Fruit fly (Drosophila melanogaster) whole organism, embryonic: ENCODE results near the gene Eip75B.
A peak's percentile ranks its signal among the peaks of the same experiment; 100 is the strongest.

ENCODE experiments used
- Ada2b ChIP-seq: fragments of 200-800 bp; sonication (Bioruptor generic); IDR thresholded peaks from 2 replicates; pipeline ENCODE4 v1.3.6; 2022; ENCODE audit warnings: missing biosample characterization, missing genetic modification characterization
- B-H2 ChIP-seq: fragments of 200-800 bp; sonication (Bioruptor generic); optimal IDR thresholded peaks from 2 replicates; lab custom pipeline; 2018; ENCODE audit warnings: missing biosample characterization, mild to moderate bottlenecking, missing genetic modification characterization
- CG10366 ChIP-seq: fragments of 200-800 bp; sonication (Bioruptor generic); IDR thresholded peaks from 2 replicates; pipeline ENCODE4 v1.3.6; 2022; ENCODE audit warnings: missing biosample characterization, missing genetic modification characterization
- CG11247 ChIP-seq: fragments of 200-800 bp; sonication (Bioruptor generic); IDR thresholded peaks from 2 replicates; pipeline ENCODE4 v1.3.6; 2022; ENCODE audit warnings: missing biosample characterization, missing genetic modification characterization
- CG11696 ChIP-seq: fragments of 200-800 bp; sonication (Bioruptor generic); IDR thresholded peaks from 2 replicates; pipeline ENCODE4 v1.3.6; 2022; ENCODE audit warnings: missing biosample characterization, missing genetic modification characterization
- CG12071 ChIP-seq: fragments of 200-800 bp; sonication (Bioruptor generic); optimal IDR thresholded peaks from 3 replicates; lab custom pipeline; 2018; ENCODE audit warnings: missing biosample characterization, mild to moderate bottlenecking, missing genetic modification characterization
- CG12236 ChIP-seq: fragments of 200-800 bp; sonication (Bioruptor generic); optimal IDR thresholded peaks from 2 replicates; lab custom pipeline; 2016; ENCODE audit warnings: missing biosample characterization, missing genetic modification characterization
- CG13296 ChIP-seq: fragments of 200-800 bp; sonication (Bioruptor generic); optimal IDR thresholded peaks from 3 replicates; lab custom pipeline; 2018; ENCODE audit warnings: missing biosample characterization, mild to moderate bottlenecking, missing genetic modification characterization
- CG15601 ChIP-seq: fragments of 200-800 bp; sonication (Bioruptor generic); optimal IDR thresholded peaks from 3 replicates; lab custom pipeline; 2019; ENCODE audit warnings: missing biosample characterization, mild to moderate bottlenecking, missing genetic modification characterization, moderate library complexity
- CG17186 ChIP-seq: fragments of 200-800 bp; sonication (Bioruptor generic); optimal IDR thresholded peaks from 3 replicates; lab custom pipeline; 2017; ENCODE audit warnings: missing biosample characterization, missing genetic modification reagents, missing genetic modification characterization
- CG17385 ChIP-seq: fragments of 200-800 bp; sonication (Bioruptor generic); optimal IDR thresholded peaks from 3 replicates; lab custom pipeline; 2018; ENCODE audit warnings: missing biosample characterization, mild to moderate bottlenecking, missing genetic modification characterization
- CG18599 ChIP-seq: fragments of 200-800 bp; sonication (Bioruptor generic); optimal IDR thresholded peaks from 3 replicates; lab custom pipeline; 2017; ENCODE audit warnings: missing biosample characterization, missing genetic modification characterization, mild to moderate bottlenecking, moderate library complexity, missing genetic modification reagents
- CG2199 ChIP-seq: fragments of 200-800 bp; sonication (Bioruptor generic); IDR thresholded peaks from 3 replicates; pipeline ENCODE4 v1.3.6; 2022; ENCODE audit warnings: missing biosample characterization, missing genetic modification characterization
- CG30020 ChIP-seq: fragments of 200-800 bp; optimal IDR thresholded peaks from 2 replicates; lab custom pipeline; 2019; ENCODE audit warnings: missing biosample characterization, mild to moderate bottlenecking, missing genetic modification characterization, moderate library complexity
- CG31388 ChIP-seq: fragments of 200-800 bp; sonication (Bioruptor generic); optimal IDR thresholded peaks from 2 replicates; lab custom pipeline; 2016; ENCODE audit warnings: missing biosample characterization, missing genetic modification characterization
- CG32772 ChIP-seq: fragments of 200-800 bp; sonication (Bioruptor generic); IDR thresholded peaks from 2 replicates; pipeline ENCODE4 v1.3.6; 2022; ENCODE audit warnings: missing biosample characterization, missing genetic modification characterization
- CG34376 ChIP-seq: fragments of 200-800 bp; sonication (Bioruptor generic); optimal IDR thresholded peaks from 2 replicates; lab custom pipeline; 2018; ENCODE audit warnings: missing biosample characterization, mild to moderate bottlenecking, missing genetic modification characterization
- CG3838 ChIP-seq: fragments of 200-800 bp; sonication (Bioruptor generic); optimal IDR thresholded peaks from 3 replicates; lab custom pipeline; 2016; ENCODE audit warnings: missing biosample characterization, missing genetic modification characterization
- CG3995 ChIP-seq: fragments of 200-800 bp; sonication (Bioruptor generic); optimal IDR thresholded peaks from 3 replicates; lab custom pipeline; 2016; ENCODE audit warnings: missing biosample characterization, missing genetic modification characterization
- CG7271 ChIP-seq: fragments of 200-800 bp; sonication (Bioruptor generic); optimal IDR thresholded peaks from 2 replicates; lab custom pipeline; 2018; ENCODE audit warnings: missing biosample characterization, mild to moderate bottlenecking, missing genetic modification characterization, moderate library complexity
- CG7372 ChIP-seq: fragments of 200-800 bp; sonication (Bioruptor generic); IDR thresholded peaks from 2 replicates; pipeline ENCODE4 v1.3.6; 2022; ENCODE audit warnings: missing biosample characterization, missing genetic modification characterization
- CG8944 ChIP-seq: fragments of 200-800 bp; sonication (Bioruptor generic); optimal IDR thresholded peaks from 3 replicates; lab custom pipeline; 2016; ENCODE audit warnings: missing biosample characterization, missing genetic modification characterization
- D19A ChIP-seq: fragments of 200-800 bp; optimal IDR thresholded peaks from 3 replicates; lab custom pipeline; 2019; ENCODE audit warnings: missing biosample characterization, mild to moderate bottlenecking, missing genetic modification characterization, moderate library complexity
- Deaf1 ChIP-seq: fragments of 200-800 bp; optimal IDR thresholded peaks from 3 replicates; lab custom pipeline; 2019; ENCODE audit warnings: missing biosample characterization, mild to moderate bottlenecking, missing genetic modification characterization, moderate library complexity
- Elba2 ChIP-seq: fragments of 200-800 bp; sonication (Bioruptor generic); optimal IDR thresholded peaks from 3 replicates; lab custom pipeline; 2016; ENCODE audit warnings: missing biosample characterization, missing genetic modification characterization
- GATAe ChIP-seq: fragments of 200-800 bp; sonication (Bioruptor generic); conservative IDR thresholded peaks from 2 replicates; pipeline ENCODE4 v1.3.6; 2022; ENCODE audit warnings: missing biosample characterization, missing genetic modification characterization
- HLH4C ChIP-seq: fragments of 200-800 bp; sonication (Bioruptor generic); IDR thresholded peaks from 3 replicates; pipeline ENCODE4 v1.3.6; 2022; ENCODE audit warnings: missing biosample characterization, missing genetic modification characterization; ENCODE audit not compliant: partially characterized antibody
- Hr78 ChIP-seq, 2 experiments: fragments of 200-800 bp in 1 of 2; fragments of >200 bp in 1 of 2; sonication (Bioruptor generic) in 1 of 2; optimal IDR thresholded peaks; 2 replicates each; lab custom pipeline; 2017 to 2019; ENCODE audit warnings: missing biosample characterization in 2 of 2, missing genetic modification characterization in 2 of 2, mild to moderate bottlenecking in 1 of 2, moderate library complexity in 1 of 2
- Med ChIP-seq: fragments of 200-800 bp; sonication (Bioruptor generic); peaks from one replicate; lab custom pipeline; 2016; ENCODE audit warnings: missing biosample characterization, missing genetic modification characterization, mild to moderate bottlenecking, inconsistent platforms, moderate library complexity
- Opbp ChIP-seq: fragments of 200-800 bp; sonication (Bioruptor generic); IDR thresholded peaks from 3 replicates; pipeline ENCODE4 v1.3.6; 2022; ENCODE audit warnings: missing biosample characterization, missing genetic modification characterization; ENCODE audit not compliant: partially characterized antibody
- Rfx ChIP-seq: fragments of 200-800 bp; sonication (Bioruptor generic); IDR thresholded peaks from 2 replicates; pipeline ENCODE4 v1.3.6; 2022; ENCODE audit warnings: missing biosample characterization, missing genetic modification characterization
- Rx ChIP-seq: fragments of 200-800 bp; sonication (Bioruptor generic); IDR thresholded peaks from 2 replicates; pipeline ENCODE4 v1.3.6; 2022; ENCODE audit warnings: missing biosample characterization, missing genetic modification characterization
- Taf1 ChIP-seq: fragments of 200-800 bp; sonication (Bioruptor generic); IDR thresholded peaks from 2 replicates; pipeline ENCODE4 v1.3.6; 2022; ENCODE audit warnings: missing biosample characterization, missing genetic modification characterization
- az2 ChIP-seq: fragments of 200-800 bp; sonication (Bioruptor generic); optimal IDR thresholded peaks from 3 replicates; lab custom pipeline; 2016; ENCODE audit warnings: missing biosample characterization, missing genetic modification characterization
- bsh ChIP-seq, 2 experiments: fragments of 200-800 bp; sonication (Bioruptor generic); optimal IDR thresholded peaks; 2 replicates each; lab custom pipeline; 2017 to 2018; ENCODE audit warnings: mild to moderate bottlenecking in 2 of 2, missing biosample characterization in 2 of 2, missing genetic modification characterization in 2 of 2, moderate library complexity in 1 of 2
- chinmo ChIP-seq: fragments of 200-800 bp; sonication (Bioruptor generic); IDR thresholded peaks from 4 replicates; pipeline ENCODE4 v1.3.6; 2022; ENCODE audit warnings: missing biosample characterization, missing genetic modification characterization; ENCODE audit not compliant: partially characterized antibody
- da ChIP-seq: fragments of 200-800 bp; sonication (Bioruptor generic); optimal IDR thresholded peaks from 2 replicates; lab custom pipeline; 2016; ENCODE audit warnings: missing biosample characterization, missing genetic modification characterization
- en ChIP-seq: fragments of 200-800 bp; sonication (Bioruptor generic); optimal IDR thresholded peaks from 2 replicates; lab custom pipeline; 2016; ENCODE audit warnings: missing biosample characterization, missing genetic modification characterization
- exex ChIP-seq: fragments of 200-800 bp; sonication (Bioruptor generic); optimal IDR thresholded peaks from 4 replicates; lab custom pipeline; 2018; ENCODE audit warnings: missing biosample characterization, mild to moderate bottlenecking, missing genetic modification characterization, moderate library complexity
- fd96Cb ChIP-seq: fragments of 200-800 bp; sonication (Bioruptor generic); optimal IDR thresholded peaks from 2 replicates; lab custom pipeline; 2018; ENCODE audit warnings: missing biosample characterization, mild to moderate bottlenecking, missing genetic modification characterization, moderate library complexity
- grau ChIP-seq: fragments of 200-800 bp; optimal IDR thresholded peaks from 3 replicates; lab custom pipeline; 2019; ENCODE audit warnings: missing biosample characterization, mild to moderate bottlenecking, missing genetic modification characterization, moderate library complexity
- ind ChIP-seq: fragments of 200-800 bp; sonication (Bioruptor generic); optimal IDR thresholded peaks from 3 replicates; lab custom pipeline; 2016; ENCODE audit warnings: missing biosample characterization, missing genetic modification characterization
- lbe ChIP-seq: fragments of 200-800 bp; sonication (Bioruptor generic); optimal IDR thresholded peaks from 2 replicates; lab custom pipeline; 2016; ENCODE audit warnings: missing biosample characterization, mild to moderate bottlenecking, missing genetic modification characterization
- otp ChIP-seq: fragments of 200-800 bp; sonication (Bioruptor generic); IDR thresholded peaks from 3 replicates; pipeline ENCODE4, ENCODE4 v1.3.6; 2022; ENCODE audit warnings: missing biosample characterization, missing genetic modification characterization
- sc ChIP-seq, 3 experiments: fragments of >200 bp in 2 of 3; fragments of 200-800 bp in 1 of 3; sonication (Bioruptor generic) in 1 of 3; optimal IDR thresholded peaks; 2 replicates in 2 of 3; 3 replicates in 1 of 3; lab custom pipeline; 2017; ENCODE audit warnings: mild to moderate bottlenecking in 1 of 3, missing biosample characterization in 1 of 3, missing genetic modification characterization in 1 of 3, missing genetic modification reagents in 1 of 3
- sens ChIP-seq: fragments of 200-800 bp; sonication (Bioruptor generic); peaks from one replicate; lab custom pipeline; 2016; ENCODE audit warnings: missing biosample characterization, missing genetic modification characterization
- sima ChIP-seq: fragments of 200-800 bp; sonication (Bioruptor generic); optimal IDR thresholded peaks from 2 replicates; lab custom pipeline; 2016; ENCODE audit warnings: missing biosample characterization, missing genetic modification characterization
- slbo ChIP-seq: fragments of 200-800 bp; sonication (Bioruptor generic); IDR thresholded peaks from 2 replicates; pipeline ENCODE4 v1.3.6; 2022; ENCODE audit warnings: missing biosample characterization, missing genetic modification characterization
- stc ChIP-seq: fragments of 200-800 bp; sonication (Bioruptor generic); IDR thresholded peaks from 2 replicates; pipeline ENCODE4 v1.3.6; 2022; ENCODE audit warnings: missing biosample characterization, missing genetic modification characterization
- trh ChIP-seq: fragments of 200-800 bp; sonication (Bioruptor generic); optimal IDR thresholded peaks from 2 replicates; lab custom pipeline; 2016; ENCODE audit warnings: missing biosample characterization, missing genetic modification characterization
- unpg ChIP-seq: fragments of 200-800 bp; sonication (Bioruptor generic); optimal IDR thresholded peaks from 3 replicates; lab custom pipeline; 2018; ENCODE audit warnings: missing biosample characterization, mild to moderate bottlenecking, missing genetic modification characterization, moderate library complexity

Eip75B gene

dm6 chr3L:18022479-18022950, 42.0 kb downstream of the Eip75B start (continued):
- TF ChIP-seq Rx (GFP tag; lab: Robert Waterston, UW) (no peak), CG32772 (GFP tag; lab: Robert Waterston, UW) (peak; percentile 40; the same call in 1 of the 2 replicates), Hr78 (GFP tag; optimal IDR thresholded peaks at IDR 0.05; lab: Kevin White, UChicago) (peak in 1 of 2 experiments; percentile 69), sima (GFP tag; lab: Kevin White, UChicago) (no peak), Ada2b (no peak), CG12236 (GFP tag; lab: Kevin White, UChicago) (no peak), CG30020 (tag; lab: Kevin White, UChicago) (no peak), ind (GFP tag; lab: Kevin White, UChicago) (no peak), Rfx (GFP tag; lab: Robert Waterston, UW) (peak; percentile 16; the same call in 1 of the 2 replicates), az2 (GFP tag; lab: Kevin White, UChicago) (no peak), Taf1 (no peak), CG15601 (tag; lab: Kevin White, UChicago) (no peak), GATAe (GFP tag; lab: Robert Waterston, UW) (peak; percentile 79), CG11696 (GFP tag; lab: Robert Waterston, UW) (no peak), unpg (GFP tag; lab: Kevin White, UChicago) (no peak), fd96Cb (tag; lab: Kevin White, UChicago) (no peak), Elba2 (GFP tag; lab: Kevin White, UChicago) (no peak), Opbp (GFP tag; lab: Robert Waterston, UW) (no peak), slbo (GFP tag; lab: Robert Waterston, UW) (no peak), sens (GFP tag; lab: Kevin White, UChicago) (peak; percentile 52), chinmo (peak; percentile 87), otp (GFP tag; lab: Robert Waterston, UW) (no peak), sc (optimal IDR thresholded peaks at IDR 0.05; lab: Kevin White, UChicago) (no peak), sc (GFP tag; optimal IDR thresholded peaks at IDR 0.05; lab: Kevin White, UChicago) (no peak), CG8944 (no peak), Med (GFP tag; lab: Kevin White, UChicago) (peak; percentile 75), CG3995 (no peak), CG11247 (GFP tag; lab: Robert Waterston, UW) (no peak), Deaf1 (tag; lab: Kevin White, UChicago) (peak; percentile 77), bsh (GFP tag; optimal IDR thresholded peaks at IDR 0.05; lab: Kevin White, UChicago) (no peak), CG2199 (GFP tag; lab: Robert Waterston, UW) (no peak), CG17186 (GFP tag; lab: Kevin White, UChicago) (no peak), en (GFP tag; lab: Kevin White, UChicago) (no peak), da (peak; percentile 9), CG12071 (GFP tag; lab: Kevin White, UChicago) (no peak), trh (no peak), CG13296 (no peak), D19A (tag; lab: Kevin White, UChicago) (no peak), CG7372 (GFP tag; lab: Robert Waterston, UW) (no peak), CG7271 (tag; lab: Kevin White, UChicago) (no peak), HLH4C (GFP tag; lab: Robert Waterston, UW) (no peak), exex (tag; lab: Kevin White, UChicago) (peak; percentile 83), CG18599 (GFP tag; lab: Kevin White, UChicago) (no peak), CG17385 (GFP tag; lab: Kevin White, UChicago) (no peak), CG31388 (GFP tag; lab: Kevin White, UChicago) (no peak), grau (no peak), lbe (no peak), B-H2 (GFP tag; lab: Kevin White, UChicago) (peak; percentile 31), CG10366 (GFP tag; lab: Robert Waterston, UW) (no peak), stc (GFP tag; lab: Robert Waterston, UW) (no peak), CG34376 (peak; percentile 82), CG3838 (GFP tag; lab: Kevin White, UChicago) (no peak)
